Fruit fly (Drosophila melanogaster) S2 (cell line): ENCODE measurements around the gene CG31360.

Source experiments
- CG8478 ChIP-seq: fragments of >200 bp; optimal IDR thresholded peaks from 2 replicates; lab custom pipeline; 2018
- CTCF ChIP-seq, 2 experiments: fragments of >200 bp; optimal IDR thresholded peaks; 2 replicates each; lab custom pipeline; 2018

dm6 chr3R:17712623-17713521 lies 28.0 kb downstream of the CG31360 start:
- TF ChIP-seq CG8478 (lab: Kevin White, UChicago): no peak
- no peak for TF ChIP-seq CTCF (optimal IDR thresholded peaks at IDR 0.05; lab: Kevin White, UChicago)
